Worm (Caenorhabditis elegans): ENCODE data around the gene Y39A1A.2.

- TF ChIP-seq sox-2 (GFP tag; IDR thresholded peaks at IDR 0.05) (no peak), elt-2 (tag; optimal IDR thresholded peaks at IDR 0.05) (no peak), sox-4 (tag; optimal IDR thresholded peaks at IDR 0.05) (no peak), unc-55 (GFP tag; optimal IDR thresholded peaks at IDR 0.05) (no peak), fkh-10 (GFP tag; optimal IDR thresholded peaks at IDR 0.05) (no peak), unc-3 (GFP tag; conservative IDR thresholded peaks at IDR 0.05) (no peak), unc-3 (tag; optimal IDR thresholded peaks at IDR 0.05) (no peak)
Measured at ce11 chrIII:10629043-10629442, 25.7 kb upstream of the Y39A1A.2 start, which contains the start of gene swt-4.

Data from whole organism, late embryonic.